Fruit fly (Drosophila melanogaster): ENCODE results near the gene Nek2.
A peak's percentile ranks its signal among the peaks of the same experiment; 100 is the strongest.

Gene Nek2

DNA sequence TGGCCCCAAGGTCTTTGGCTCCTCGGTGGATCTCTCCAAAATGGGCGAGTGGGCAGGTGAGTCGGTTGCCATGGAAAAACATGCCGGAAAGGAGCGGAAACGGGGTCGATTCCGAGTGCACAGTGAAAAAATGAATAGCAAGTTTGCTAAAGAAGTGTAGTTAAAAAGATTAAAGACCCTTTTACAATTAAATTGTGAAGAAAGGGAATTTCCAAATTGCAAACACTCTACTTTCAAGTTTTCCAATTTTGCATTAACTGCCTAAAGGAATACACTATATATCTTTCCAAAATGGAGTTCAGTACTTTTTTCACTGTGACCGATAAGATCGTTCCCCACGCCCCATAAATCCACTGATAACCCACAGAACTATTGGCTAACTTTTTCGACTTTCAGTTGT, 18.0 kb upstream of the Nek2 start (continued):
- TF ChIP-seq CG2129 (GFP tag; IDR thresholded peaks at IDR 0.05; ENCODE audit: partially characterized antibody) (no peak), BtbVII (GFP tag; optimal IDR thresholded peaks at IDR 0.05) (no peak), br (optimal IDR thresholded peaks at IDR 0.05) (no peak), chinmo (GFP tag; IDR thresholded peaks at IDR 0.05; ENCODE audit: partially characterized antibody) (no peak), CG18011 (GFP tag; optimal IDR thresholded peaks at IDR 0.05) (no peak), pnt (GFP tag; optimal IDR thresholded peaks at IDR 0.05) (no peak), inv (GFP tag; IDR thresholded peaks at IDR 0.05; ENCODE audit: partially characterized antibody) (no peak), Dll (GFP tag; IDR thresholded peaks at IDR 0.05; ENCODE audit: partially characterized antibody) (no peak), Ravus (GFP tag; IDR thresholded peaks at IDR 0.05) (no peak), unpg (GFP tag; optimal IDR thresholded peaks at IDR 0.05) (no peak), cad (GFP tag; optimal IDR thresholded peaks at IDR 0.05) (no peak), en (GFP tag; optimal IDR thresholded peaks at IDR 0.05) (no peak), CG18262 (tag; optimal IDR thresholded peaks at IDR 0.05) (peak; percentile 23), cg (GFP tag; optimal IDR thresholded peaks at IDR 0.05) (no peak), ranshi (GFP tag; IDR thresholded peaks at IDR 0.05) (0 out of 2 replicates have a peak, but pooled peaks have one; percentile 36), pan (optimal IDR thresholded peaks at IDR 0.05) (no peak), pan (GFP tag; optimal IDR thresholded peaks at IDR 0.05 in 1 of 2, IDR thresholded peaks at IDR 0.05 in 1 of 2) (peak in 1 of 2 experiments; percentile 37), fd102C (GFP tag; optimal IDR thresholded peaks at IDR 0.05) (no peak), CG12744 (GFP tag; optimal IDR thresholded peaks at IDR 0.05) (no peak), jumu (GFP tag; optimal IDR thresholded peaks at IDR 0.05) (no peak), cato (GFP tag; optimal IDR thresholded peaks at IDR 0.05; ENCODE audit: borderline replicate concordance) (no peak), otp (GFP tag; IDR thresholded peaks at IDR 0.05) (no peak), CG32767 (GFP tag; IDR thresholded peaks at IDR 0.05) (no peak), fu2 (GFP tag; optimal IDR thresholded peaks at IDR 0.05) (no peak), scrt (GFP tag; optimal IDR thresholded peaks at IDR 0.05) (no peak), CG14050 (GFP tag; IDR thresholded peaks at IDR 0.05) (no peak), shn (GFP tag; optimal IDR thresholded peaks at IDR 0.05) (no peak), Bdp1 (GFP tag; optimal IDR thresholded peaks at IDR 0.05) (no peak), Dip2 (GFP tag; IDR thresholded peaks at IDR 0.05) (no peak), wor (GFP tag; IDR thresholded peaks at IDR 0.05) (no peak), org-1 (GFP tag; optimal IDR thresholded peaks at IDR 0.05) (no peak), CG4404 (GFP tag; IDR thresholded peaks at IDR 0.05) (no peak), gcm (GFP tag; optimal IDR thresholded peaks at IDR 0.05) (no peak), CG12299 (tag; optimal IDR thresholded peaks at IDR 0.05) (no peak), Jarid2 (GFP tag; optimal IDR thresholded peaks at IDR 0.05) (no peak), Drgx (GFP tag; IDR thresholded peaks at IDR 0.05) (no peak), CG7271 (tag; optimal IDR thresholded peaks at IDR 0.05) (no peak), CG8281 (tag; optimal IDR thresholded peaks at IDR 0.05) (no peak), CkIIα-i1 (GFP tag; IDR thresholded peaks at IDR 0.05) (no peak), B-H2 (GFP tag; optimal IDR thresholded peaks at IDR 0.05) (no peak), tgo (GFP tag; IDR thresholded peaks at IDR 0.05) (no peak), stwl (tag; optimal IDR thresholded peaks at IDR 0.05) (no peak), vnd (GFP tag; IDR thresholded peaks at IDR 0.05; ENCODE audit: partially characterized antibody) (no peak), maf-S (GFP tag; optimal IDR thresholded peaks at IDR 0.05) (no peak), CG11504 (tag; optimal IDR thresholded peaks at IDR 0.05) (no peak), CG7372 (GFP tag; IDR thresholded peaks at IDR 0.05) (no peak), CG1792 (GFP tag; optimal IDR thresholded peaks at IDR 0.05) (no peak), fd3F (GFP tag; optimal IDR thresholded peaks at IDR 0.05) (no peak), dati (GFP tag; IDR thresholded peaks at IDR 0.05) (no peak), Asciz (GFP tag; optimal IDR thresholded peaks at IDR 0.05) (no peak), E2f2 (GFP tag; IDR thresholded peaks at IDR 0.05) (no peak), kni (GFP tag; optimal IDR thresholded peaks at IDR 0.05) (no peak)

Measured in whole organism, embryonic.